Worm (Caenorhabditis elegans): Measurements from ENCODE around the gene pir-1.

DNA sequence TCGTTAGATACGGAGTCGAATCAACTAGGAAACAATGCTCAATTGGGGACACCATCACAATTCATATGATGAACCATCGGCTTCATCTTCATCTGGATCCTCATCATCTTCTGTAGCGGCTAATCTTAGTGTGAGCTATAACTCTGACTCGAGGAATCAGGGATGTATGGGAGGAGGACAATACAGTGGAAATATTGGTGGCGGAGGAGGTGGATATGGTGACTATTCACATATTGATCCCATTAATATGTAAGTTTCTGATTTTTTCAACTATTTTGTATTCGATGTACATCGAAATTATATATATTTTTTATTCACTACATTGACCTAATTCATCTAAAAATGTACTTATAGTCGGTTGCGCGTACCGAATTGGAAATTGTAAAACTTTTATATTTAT lies 49.7 kb upstream of the pir-1 start:
- TF ChIP-seq nhr-11 (tag; optimal IDR thresholded peaks at IDR 0.05) = no peak
- TF ChIP-seq lin-39 (tag; optimal IDR thresholded peaks at IDR 0.05) = no peak
- TF ChIP-seq ceh-82 (tag; optimal IDR thresholded peaks at IDR 0.05) = no peak
- TF ChIP-seq sea-2 (GFP tag; optimal IDR thresholded peaks at IDR 0.05) = no peak
- no peak for TF ChIP-seq nfya-1 (tag; optimal IDR thresholded peaks at IDR 0.05; ENCODE audit: insufficient read depth)
- no peak for TF ChIP-seq snpc-4 (tag; optimal IDR thresholded peaks at IDR 0.05)
- no peak for TF ChIP-seq fkh-2 (tag; optimal IDR thresholded peaks at IDR 0.05)

All from whole organism, L3 larva.